Worm (Caenorhabditis elegans): Measurements from ENCODE around the gene C06A8.6.

- TF ChIP-seq pes-1 (GFP tag; IDR thresholded peaks at IDR 0.05) (no peak), tbx-37 (GFP tag; conservative IDR thresholded peaks at IDR 0.05) (no peak), ama-1 (optimal IDR thresholded peaks at IDR 0.05) (no peak), tbx-11 (GFP tag; IDR thresholded peaks at IDR 0.05) (no peak), hmg-4 (GFP tag; optimal IDR thresholded peaks at IDR 0.05) (no peak)
These were observed 20.2 kb downstream of the C06A8.6 start for ce11 chrII:7792514-7792913.
